Worm (Caenorhabditis elegans) whole organism, L3 larva: ENCODE data around the gene C46F9.5.
"Not testable (repeated sequence)": the region's sequence is repeated elsewhere in the genome, so short reads cannot be mapped to it uniquely, and the experiment has no call there.

ENCODE experiments used
- R02D3.7 ChIP-seq: fragments of 150-350 bp; optimal IDR thresholded peaks from 2 replicates; lab custom pipeline; 2014; ENCODE audit warnings: missing biosample characterization, missing genetic modification characterization
- ZK546.5 ChIP-seq: sonication (generic microtip); optimal IDR thresholded peaks from 2 replicates; lab custom pipeline; 2017; ENCODE audit warnings: missing biosample characterization, missing genetic modification characterization
- aly-2 ChIP-seq: fragments of 150-350 bp; optimal IDR thresholded peaks from 2 replicates; lab custom pipeline; 2014; ENCODE audit warnings: missing biosample characterization, missing genetic modification characterization
- ceh-16 ChIP-seq: sonication (generic microtip); optimal IDR thresholded peaks from 2 replicates; lab custom pipeline; 2017; ENCODE audit warnings: missing biosample characterization, missing genetic modification characterization
- ceh-82 ChIP-seq: fragments of 150-350 bp; optimal IDR thresholded peaks from 2 replicates; lab custom pipeline; 2014; ENCODE audit warnings: missing biosample characterization, missing genetic modification characterization
- ceh-9 ChIP-seq: sonication (generic microtip); optimal IDR thresholded peaks from 2 replicates; lab custom pipeline; 2018; ENCODE audit warnings: missing biosample characterization, missing genetic modification characterization
- daf-12 ChIP-seq: fragments of 150-350 bp; optimal IDR thresholded peaks from 2 replicates; lab custom pipeline; 2014; ENCODE audit warnings: missing biosample characterization, missing genetic modification reagents, missing genetic modification characterization
- elt-1 ChIP-seq: fragments of 150-350 bp; optimal IDR thresholded peaks from 2 replicates; lab custom pipeline; 2014; ENCODE audit warnings: missing biosample characterization, missing genetic modification characterization
- elt-2 ChIP-seq: sonication (generic microtip); optimal IDR thresholded peaks from 2 replicates; lab custom pipeline; 2016; ENCODE audit warnings: missing genetic modification reagents, mild to moderate bottlenecking, missing genetic modification characterization, missing compliant biosample characterization
- elt-3 ChIP-seq, 3 experiments: fragments of 150-350 bp in 1 of 3; sonication (generic microtip) in 2 of 3; optimal IDR thresholded peaks; 2 replicates in 2 of 3; 4 replicates in 1 of 3; lab custom pipeline; 2014 to 2017; ENCODE audit warnings: missing biosample characterization in 3 of 3, missing genetic modification characterization in 3 of 3
- fos-1 ChIP-seq: fragments of 150-350 bp; optimal IDR thresholded peaks from 2 replicates; lab custom pipeline; 2014; ENCODE audit warnings: missing biosample characterization, missing genetic modification characterization
- mml-1 ChIP-seq: fragments of 150-350 bp; sonication (generic microtip); optimal IDR thresholded peaks from 3 replicates; lab custom pipeline; 2014; ENCODE audit warnings: missing biosample characterization, missing genetic modification characterization
- nhr-11 ChIP-seq: fragments of 150-350 bp; optimal IDR thresholded peaks from 2 replicates; lab custom pipeline; 2014; ENCODE audit warnings: missing biosample characterization, missing genetic modification characterization
- nhr-237 ChIP-seq: fragments of 150-350 bp; optimal IDR thresholded peaks from 2 replicates; lab custom pipeline; 2014; ENCODE audit warnings: missing biosample characterization, missing genetic modification characterization
- nhr-28 ChIP-seq: fragments of 150-350 bp; optimal IDR thresholded peaks from 2 replicates; lab custom pipeline; 2014; ENCODE audit warnings: missing biosample characterization, missing genetic modification characterization
- nhr-67 ChIP-seq: fragments of 150-350 bp; optimal IDR thresholded peaks from 2 replicates; lab custom pipeline; 2014; ENCODE audit warnings: missing biosample characterization, missing genetic modification characterization
- nhr-77 ChIP-seq: fragments of 150-350 bp; optimal IDR thresholded peaks from 2 replicates; lab custom pipeline; 2014; ENCODE audit warnings: missing biosample characterization, missing genetic modification characterization
- pha-4 ChIP-seq: fragments of 150-350 bp; optimal IDR thresholded peaks from 2 replicates; lab custom pipeline; 2014; ENCODE audit warnings: missing biosample characterization, missing genetic modification reagents, missing genetic modification characterization
- pqm-1 ChIP-seq: fragments of 150-350 bp; optimal IDR thresholded peaks from 2 replicates; lab custom pipeline; 2017; ENCODE audit warnings: missing biosample characterization, missing genetic modification characterization, inconsistent platforms
- tbx-2 ChIP-seq: sonication (generic microtip); optimal IDR thresholded peaks from 2 replicates; lab custom pipeline; 2016; ENCODE audit warnings: mild to moderate bottlenecking, missing genetic modification characterization, missing compliant biosample characterization
- unc-39 ChIP-seq: sonication (generic microtip); optimal IDR thresholded peaks from 4 replicates; lab custom pipeline; 2017; ENCODE audit warnings: missing biosample characterization, missing genetic modification characterization
- unc-62 ChIP-seq: fragments of 150-350 bp; sonication (generic microtip); optimal IDR thresholded peaks from 4 replicates; lab custom pipeline; 2014; ENCODE audit warnings: missing biosample characterization, missing genetic modification reagents, missing genetic modification characterization
- ztf-11 ChIP-seq: fragments of 150-350 bp; optimal IDR thresholded peaks from 2 replicates; lab custom pipeline; 2014; ENCODE audit warnings: missing biosample characterization, missing genetic modification characterization

Gene C46F9.5

DNA sequence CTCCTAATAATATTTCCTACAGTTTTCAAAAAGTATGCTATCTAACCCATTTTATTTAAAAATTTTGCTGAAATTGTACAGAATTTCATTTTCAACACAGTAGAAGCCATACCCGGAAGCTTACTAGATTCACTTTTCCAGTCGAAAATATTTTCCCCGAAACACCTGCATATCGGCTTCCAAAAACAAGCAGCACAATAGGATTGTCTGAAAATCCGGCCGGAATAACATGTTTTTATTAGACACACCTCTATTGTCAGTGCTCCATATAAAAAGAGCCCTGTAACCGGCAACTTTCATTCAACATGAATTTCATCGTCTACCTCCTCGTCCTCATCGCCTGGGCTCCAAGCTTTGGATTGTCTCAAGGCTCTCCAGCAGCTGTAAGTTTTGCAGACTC is 42.9 kb upstream of the C46F9.5 start, which contains the start of gene C52E2.2:
Gene C52E2.2, plus strand, starts transcription at position 301 of the 400 bp plus-strand sequence.
- TF ChIP-seq unc-39 (tag; lab: Kevin White, UChicago) (no peak), pha-4 (tag; lab: Kevin White, UChicago) (no peak), nhr-77 (tag; lab: Kevin White, UChicago) (no peak), elt-1 (tag; lab: Kevin White, UChicago) (no peak), nhr-28 (tag; lab: Kevin White, UChicago) (no peak), nhr-11 (tag; lab: Kevin White, UChicago) (no peak), aly-2 (tag; lab: Kevin White, UChicago) (no peak), mml-1 (tag; lab: Kevin White, UChicago) (no peak), R02D3.7 (tag; lab: Kevin White, UChicago) (no peak), ceh-16 (tag; lab: Kevin White, UChicago) (no peak)

DNA sequence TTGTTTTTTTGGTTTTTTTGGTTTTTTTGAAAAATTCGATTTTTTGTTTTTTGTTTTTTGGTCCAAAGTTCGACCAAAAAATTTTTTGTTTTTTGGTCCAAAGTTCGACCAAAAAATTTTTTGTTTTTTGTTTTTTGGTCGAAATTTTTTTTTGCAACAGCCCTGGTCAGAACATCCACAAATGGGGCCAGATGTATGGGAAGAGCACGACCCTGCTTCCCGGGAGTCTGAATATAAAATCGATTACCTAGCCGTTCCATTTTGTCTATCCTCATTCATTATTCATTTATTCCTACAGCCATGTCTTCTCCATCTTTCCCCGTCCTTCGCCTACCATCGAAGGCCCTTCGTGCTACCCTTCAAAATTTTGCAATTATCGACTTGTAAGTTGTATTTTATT is 41.3 kb upstream of the C46F9.5 start, which contains the start of gene fbxb-95:
Gene fbxb-95, plus strand, starts transcription at position 301 of the 400 bp plus-strand sequence.
- TF ChIP-seq R02D3.7 (tag; lab: Kevin White, UChicago); nhr-28 (tag; lab: Kevin White, UChicago); elt-3 (tag; optimal IDR thresholded peaks at IDR 0.05; lab: Kevin White, UChicago): not testable (repeated sequence)

DNA sequence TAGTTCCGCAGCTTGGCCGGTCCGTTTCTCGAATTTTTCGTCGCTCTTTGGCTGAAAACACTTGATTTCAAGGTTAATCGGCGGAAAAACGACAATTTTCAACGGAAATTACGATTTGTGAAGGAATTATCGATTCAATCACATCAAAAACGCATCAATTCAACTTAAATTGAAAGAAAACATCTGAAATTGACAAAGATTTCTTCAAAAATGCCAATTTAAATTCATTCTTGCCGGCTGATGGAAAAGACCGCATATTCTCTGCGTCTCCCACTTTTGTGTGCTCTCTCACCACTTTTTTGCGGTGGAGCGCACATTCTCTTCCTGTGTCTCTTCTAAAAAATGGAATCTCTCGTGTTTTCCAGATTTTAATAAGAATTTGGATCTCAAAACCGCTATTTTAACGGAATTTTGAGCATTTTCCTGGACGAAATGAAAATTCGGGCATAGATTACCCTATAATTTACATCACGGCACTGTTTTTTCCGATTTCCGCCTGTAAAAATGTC is 34.0 kb upstream of the C46F9.5 start, which contains the start of gene C16C4.18:
Gene C16C4.18, minus strand, starts transcription at position 51 of the 509 bp plus-strand sequence.
- TF ChIP-seq aly-2, ZK546.5, ceh-9 (tag; lab: Kevin White, UChicago): not testable (repeated sequence)

DNA sequence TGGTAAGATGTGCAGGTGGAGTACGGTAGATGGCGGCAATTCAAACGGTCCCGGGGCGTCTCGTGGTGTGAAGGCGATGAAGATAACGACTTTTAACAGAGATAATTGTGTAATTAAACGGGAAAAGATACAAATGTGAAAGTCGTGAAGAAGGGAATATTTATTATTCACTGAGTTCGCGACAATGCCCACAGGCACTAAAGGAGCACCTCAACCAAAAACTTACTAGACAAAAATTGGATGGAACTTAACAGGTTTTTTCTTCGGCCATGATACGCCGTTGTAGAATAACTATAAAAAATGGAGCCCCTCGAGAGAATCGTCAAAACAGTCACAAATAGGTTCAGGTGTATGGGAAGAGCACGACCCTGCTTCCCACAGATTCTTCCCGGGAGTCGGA is 33.0 kb upstream of the C46F9.5 start, which contains the start of gene fbxb-98:
Gene fbxb-98, plus strand, starts transcription at position 301 of the 400 bp plus-strand sequence.
- TF ChIP-seq ceh-9, fos-1, elt-1 (tag; lab: Kevin White, UChicago): not testable (repeated sequence)

DNA sequence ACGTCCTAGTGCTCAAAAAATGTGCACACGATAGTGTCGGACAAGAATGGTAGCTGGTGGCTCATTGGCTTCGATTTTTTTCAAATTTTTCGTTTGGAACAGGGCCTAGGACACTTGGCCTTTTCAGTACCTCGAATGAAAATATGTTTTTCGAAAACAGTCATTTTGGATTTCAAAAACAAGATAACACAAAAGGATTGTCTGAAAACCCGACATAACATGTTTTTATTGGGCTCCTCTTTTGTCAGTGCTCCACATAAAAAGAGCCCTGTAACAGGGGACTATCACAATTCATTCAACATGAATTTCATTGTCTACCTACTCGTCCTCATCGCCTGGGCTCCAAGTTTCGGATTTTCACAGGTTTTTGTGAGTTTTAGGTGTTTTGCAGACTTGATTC is 31.1 kb upstream of the C46F9.5 start, which contains the start of gene C16C4.17:
Gene C16C4.17, plus strand, starts transcription at position 301 of the 400 bp plus-strand sequence.
- TF ChIP-seq elt-2 (no peak), ZK546.5 (tag; lab: Kevin White, UChicago) (no peak), nhr-77 (tag; lab: Kevin White, UChicago) (no peak), daf-12 (no peak), ceh-82 (tag; lab: Kevin White, UChicago) (no peak), tbx-2 (tag; lab: Kevin White, UChicago) (no peak), ceh-9 (tag; lab: Kevin White, UChicago) (no peak), ztf-11 (tag; lab: Kevin White, UChicago) (no peak), nhr-67 (no peak), unc-62 (GFP tag; lab: Kevin White, UChicago) (no peak), R02D3.7 (tag; lab: Kevin White, UChicago) (no peak), nhr-237 (tag; lab: Kevin White, UChicago) (no peak)

DNA sequence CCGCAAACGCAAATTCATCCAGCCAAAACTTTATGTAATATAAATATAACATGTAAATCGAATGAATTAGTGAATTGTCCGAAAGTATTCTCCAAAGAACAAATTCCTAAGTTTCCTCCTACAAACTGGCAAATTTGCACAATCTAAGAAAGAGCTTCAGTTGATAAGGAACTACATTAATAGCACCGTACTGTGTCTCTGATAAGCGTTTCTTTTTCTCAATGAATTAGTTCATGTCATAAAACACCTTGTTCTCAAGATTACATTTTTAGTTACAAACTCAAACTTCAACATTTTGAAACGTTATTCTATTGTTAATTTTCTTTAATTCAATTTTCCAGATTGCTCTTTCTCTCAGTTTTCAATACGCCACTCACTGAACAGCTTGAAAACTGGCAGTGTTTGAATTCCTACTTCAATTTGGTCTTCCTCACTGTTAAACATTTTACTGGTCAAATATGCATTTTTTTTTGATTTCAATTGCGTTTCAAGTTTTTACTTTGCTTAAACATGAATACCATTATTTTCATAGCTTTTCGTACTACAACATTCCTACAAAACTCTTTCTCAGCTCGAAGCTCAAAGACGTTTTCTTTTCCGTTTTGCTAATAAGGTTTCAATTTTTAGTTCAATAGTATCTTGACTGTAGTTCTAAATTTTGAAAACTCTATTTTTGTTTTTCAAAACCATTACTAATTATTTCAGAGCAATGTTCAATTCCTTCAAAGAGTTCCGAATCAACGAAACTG is 29.5 kb upstream of the C46F9.5 start, which contains the start of gene math-15:
Gene math-15, plus strand, starts transcription at position 699 of the 749 bp plus-strand sequence.
- TF ChIP-seq pqm-1 (peak; percentile 11), mml-1 (tag; lab: Kevin White, UChicago) (no peak), elt-2 (peak; percentile 67)

DNA sequence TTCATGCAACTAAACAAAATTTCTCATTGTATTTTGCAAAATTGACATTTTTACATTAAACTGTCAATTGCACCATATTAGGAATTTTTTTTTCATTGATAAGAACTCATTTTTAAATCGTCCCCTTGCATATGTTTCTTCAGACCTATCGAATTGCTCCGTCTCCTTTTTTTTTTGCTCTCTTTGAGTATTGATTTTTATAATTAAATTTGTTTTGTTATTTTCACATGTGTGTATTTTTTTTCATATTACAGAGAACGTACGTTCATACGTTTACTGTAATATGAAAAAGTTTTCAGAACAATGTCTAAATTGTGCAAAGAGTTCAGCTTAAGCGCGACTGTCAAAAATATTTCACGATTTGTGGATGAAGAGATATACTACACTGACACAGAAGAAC is 26.3 kb upstream of the C46F9.5 start, which contains the start of gene math-14:
Gene math-14, plus strand, starts transcription at position 301 of the 400 bp plus-strand sequence.
- no peak for TF ChIP-seq mml-1 (tag; lab: Kevin White, UChicago)
- TF ChIP-seq elt-2: peak; percentile 29
